Fruit fly (Drosophila melanogaster): ENCODE results near the gene Jhbp11.

Gene Jhbp11

dm6 chr3R:27100930-27101329 is at the start of gene Jhbp11:
TSS of gene Jhbp11 (plus strand) at chr3R:27101230.
- peak; percentile 6 for TF ChIP-seq CG14711 (tag; optimal IDR thresholded peaks at IDR 0.05)
- no peak for TF ChIP-seq cic (GFP tag; optimal IDR thresholded peaks at IDR 0.05)

dm6 chr3R:27056152-27056551 is 44.9 kb upstream of the Jhbp11 start:
- no peak for TF ChIP-seq kay (GFP tag; ENCODE audit: borderline replicate concordance)
- no peak for TF ChIP-seq Crg-1 (GFP tag; optimal IDR thresholded peaks at IDR 0.05)
- no peak for TF ChIP-seq CG12768 (GFP tag; optimal IDR thresholded peaks at IDR 0.05)
- no peak for TF ChIP-seq CG11617 (GFP tag; optimal IDR thresholded peaks at IDR 0.05)
- no peak for TF ChIP-seq pad (GFP tag; optimal IDR thresholded peaks at IDR 0.05)
- TF ChIP-seq Mnt (GFP tag; optimal IDR thresholded peaks at IDR 0.05): no peak
- no peak for TF ChIP-seq CG5204 (GFP tag; optimal IDR thresholded peaks at IDR 0.05)
- no peak for TF ChIP-seq cnc (optimal IDR thresholded peaks at IDR 0.05)
- no peak for TF ChIP-seq CG7045 (GFP tag; optimal IDR thresholded peaks at IDR 0.05)
- TF ChIP-seq CG1620 (GFP tag; optimal IDR thresholded peaks at IDR 0.05): no peak
- no peak for TF ChIP-seq ovo (GFP tag; optimal IDR thresholded peaks at IDR 0.05)
- no peak for TF ChIP-seq bab1 (GFP tag; optimal IDR thresholded peaks at IDR 0.05)

dm6 chr3R:27061916-27062315 is 39.1 kb upstream of the Jhbp11 start, which contains the start of gene CG34292:
TSS of gene CG34292 (plus strand) at chr3R:27062216.
- TF ChIP-seq kay (GFP tag; ENCODE audit: borderline replicate concordance): no peak
- no peak for TF ChIP-seq Mnt (GFP tag; optimal IDR thresholded peaks at IDR 0.05)

- TF ChIP-seq Hr96 (GFP tag; optimal IDR thresholded peaks at IDR 0.05) (no peak), pad (GFP tag; optimal IDR thresholded peaks at IDR 0.05) (no peak), cic (GFP tag; optimal IDR thresholded peaks at IDR 0.05) (no peak)
Observed at dm6 chr3R:27064099-27064498, 36.9 kb upstream of the Jhbp11 start, which contains the start of gene Nep5. TSS of gene Nep5 (minus strand) at chr3R:27064199.

- no peak for TF ChIP-seq bab1 (GFP tag; optimal IDR thresholded peaks at IDR 0.05)
- no peak for TF ChIP-seq pad (GFP tag; optimal IDR thresholded peaks at IDR 0.05)
- TF ChIP-seq Hr96 (GFP tag; optimal IDR thresholded peaks at IDR 0.05): no peak
- TF ChIP-seq ovo (GFP tag; optimal IDR thresholded peaks at IDR 0.05): no peak
- no peak for TF ChIP-seq tj (GFP tag; optimal IDR thresholded peaks at IDR 0.05)
- TF ChIP-seq CG33017 (tag; optimal IDR thresholded peaks at IDR 0.05): no peak
- TF ChIP-seq CG11617 (GFP tag; optimal IDR thresholded peaks at IDR 0.05): no peak
- TF ChIP-seq Mnt (GFP tag; optimal IDR thresholded peaks at IDR 0.05): no peak
- TF ChIP-seq CG14711 (tag; optimal IDR thresholded peaks at IDR 0.05): no peak
- no peak for TF ChIP-seq Crg-1 (GFP tag; optimal IDR thresholded peaks at IDR 0.05)
- TF ChIP-seq cic (GFP tag; optimal IDR thresholded peaks at IDR 0.05): no peak
- TF ChIP-seq cnc (optimal IDR thresholded peaks at IDR 0.05): no peak
- no peak for TF ChIP-seq CG5204 (GFP tag; optimal IDR thresholded peaks at IDR 0.05)
- no peak for TF ChIP-seq CG12768 (GFP tag; optimal IDR thresholded peaks at IDR 0.05)
Observed at dm6 chr3R:27065136-27065535, 35.9 kb upstream of the Jhbp11 start, which contains the start of gene CG43935. TSS of gene CG43935 (plus strand) at chr3R:27065436.

- peak; percentile 8 for TF ChIP-seq CG14711 (tag; optimal IDR thresholded peaks at IDR 0.05)
- no peak for TF ChIP-seq cic (GFP tag; optimal IDR thresholded peaks at IDR 0.05)
Observed at dm6 chr3R:27067362-27067761, 33.7 kb upstream of the Jhbp11 start.

dm6 chr3R:27069201-27069600 is 31.8 kb upstream of the Jhbp11 start:
- TF ChIP-seq CG33017 (tag; optimal IDR thresholded peaks at IDR 0.05): no peak
- peak; percentile 75 for TF ChIP-seq kay (GFP tag; ENCODE audit: borderline replicate concordance)

dm6 chr3R:27069810-27070625 is 31.0 kb upstream of the Jhbp11 start, which contains the start of gene spz:
TSS of gene spz (minus strand) at chr3R:27070070.
- TF ChIP-seq Hr96 (GFP tag; optimal IDR thresholded peaks at IDR 0.05) (no peak), ovo (GFP tag; optimal IDR thresholded peaks at IDR 0.05) (peak; percentile 40), CG12768 (GFP tag; optimal IDR thresholded peaks at IDR 0.05) (peak; percentile 11), pad (GFP tag; optimal IDR thresholded peaks at IDR 0.05) (peak; percentile 46), bab1 (GFP tag; optimal IDR thresholded peaks at IDR 0.05) (peak; percentile 31), tj (GFP tag; optimal IDR thresholded peaks at IDR 0.05) (no peak)

dm6 chr3R:27070906-27071498 is 30.0 kb upstream of the Jhbp11 start:
- TF ChIP-seq kay (GFP tag; ENCODE audit: borderline replicate concordance) (peak; percentile 69), CG12768 (GFP tag; optimal IDR thresholded peaks at IDR 0.05) (peak; percentile 14), cnc (optimal IDR thresholded peaks at IDR 0.05) (no peak)

Measured in whole organism, adult.